Fruit fly (Drosophila melanogaster): ENCODE results near the gene CG5001.

The CG5001 gene

DNA sequence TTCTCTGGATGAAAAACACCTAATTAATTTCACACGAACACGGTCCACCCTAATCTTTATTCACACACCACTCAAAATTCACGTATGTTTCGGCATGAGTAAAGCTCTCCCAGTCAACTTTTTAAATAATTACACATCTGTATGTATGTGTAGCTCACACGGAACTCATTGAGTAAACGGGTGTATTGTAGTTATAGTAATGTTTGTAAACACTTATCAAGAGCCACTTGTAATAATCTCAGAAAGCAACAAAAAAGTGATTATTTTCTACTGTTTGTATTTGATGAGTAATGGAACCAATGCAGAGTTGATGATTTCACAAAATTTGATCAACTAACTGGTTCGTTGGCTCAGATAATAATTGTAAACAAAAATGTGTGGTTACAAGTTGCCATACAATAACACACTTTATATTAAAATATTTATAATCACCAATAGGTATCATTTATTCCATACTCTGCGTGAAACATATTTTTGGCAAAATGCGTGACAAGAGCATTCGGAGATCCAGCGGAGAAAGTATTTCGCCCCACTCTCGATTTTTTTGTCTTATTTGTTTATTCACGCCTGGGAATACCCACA, 32.4 kb downstream of the CG5001 start (continued):
- no peak for TF ChIP-seq CG3407 (GFP tag; optimal IDR thresholded peaks at IDR 0.05)
- TF ChIP-seq CG15073 (GFP tag; optimal IDR thresholded peaks at IDR 0.05): no peak
- peak; percentile 28; the same call in 1 of the 2 replicates for TF ChIP-seq lmd (GFP tag; IDR thresholded peaks at IDR 0.05)
- TF ChIP-seq CG13894 (tag; optimal IDR thresholded peaks at IDR 0.05): no peak
- TF ChIP-seq Jarid2 (GFP tag; optimal IDR thresholded peaks at IDR 0.05): no peak
- no peak for TF ChIP-seq CG18764 (GFP tag; optimal IDR thresholded peaks at IDR 0.05)
- TF ChIP-seq D (optimal IDR thresholded peaks at IDR 0.05): no peak
- TF ChIP-seq D (GFP tag; optimal IDR thresholded peaks at IDR 0.05): no peak
- TF ChIP-seq Blimp-1 (GFP tag; optimal IDR thresholded peaks at IDR 0.05): no peak
- TF ChIP-seq CG3995 (GFP tag; optimal IDR thresholded peaks at IDR 0.05): no peak
- no peak for TF ChIP-seq Antp (GFP tag; optimal IDR thresholded peaks at IDR 0.05)
- no peak for TF ChIP-seq prd (optimal IDR thresholded peaks at IDR 0.05)
- no peak for TF ChIP-seq prd (GFP tag; IDR thresholded peaks at IDR 0.05)
- TF ChIP-seq CG31388 (GFP tag; optimal IDR thresholded peaks at IDR 0.05): no peak
- no peak for TF ChIP-seq CG15479 (GFP tag; optimal IDR thresholded peaks at IDR 0.05)
- no peak for TF ChIP-seq grau (tag; optimal IDR thresholded peaks at IDR 0.05)
- TF ChIP-seq tgo (GFP tag; IDR thresholded peaks at IDR 0.05): peak; percentile 24; the same call in 1 of the 3 replicates
- TF ChIP-seq fd64A (GFP tag; optimal IDR thresholded peaks at IDR 0.05): no peak
- TF ChIP-seq ash1 (GFP tag; optimal IDR thresholded peaks at IDR 0.05): no peak
- no peak for TF ChIP-seq Usf (GFP tag; optimal IDR thresholded peaks at IDR 0.05)
- TF ChIP-seq esg (GFP tag; conservative IDR thresholded peaks at IDR 0.05): no peak; the same call in 1 of the 2 replicates
- TF ChIP-seq CG8924 (tag; optimal IDR thresholded peaks at IDR 0.05): peak; percentile 38
- TF ChIP-seq CG11560 (tag; IDR thresholded peaks at IDR 0.05): no peak
- TF ChIP-seq CG15514 (GFP tag; optimal IDR thresholded peaks at IDR 0.05): no peak
- no peak for TF ChIP-seq CG10543 (GFP tag; optimal IDR thresholded peaks at IDR 0.05)
- no peak for TF ChIP-seq Deaf1 (tag; optimal IDR thresholded peaks at IDR 0.05)
- no peak for TF ChIP-seq CG1647 (GFP tag; optimal IDR thresholded peaks at IDR 0.05)
- no peak for TF ChIP-seq Fer3 (tag; optimal IDR thresholded peaks at IDR 0.05)
- peak; percentile 40; the same call in 1 of the 2 replicates for TF ChIP-seq CG14014 (GFP tag; IDR thresholded peaks at IDR 0.05)
- no peak for TF ChIP-seq CG7786 (GFP tag; optimal IDR thresholded peaks at IDR 0.05)
- TF ChIP-seq Dll (GFP tag; IDR thresholded peaks at IDR 0.05; ENCODE audit: partially characterized antibody): no peak
- TF ChIP-seq CG17612 (GFP tag; IDR thresholded peaks at IDR 0.05): no peak
- no peak for TF ChIP-seq Lpt (GFP tag; optimal IDR thresholded peaks at IDR 0.05)
- TF ChIP-seq bigmax (GFP tag; optimal IDR thresholded peaks at IDR 0.05): no peak
- TF ChIP-seq Hey (tag; optimal IDR thresholded peaks at IDR 0.05): no peak
- TF ChIP-seq sob (GFP tag; IDR thresholded peaks at IDR 0.05): no peak
- TF ChIP-seq wek (GFP tag; optimal IDR thresholded peaks at IDR 0.05): no peak
- no peak for TF ChIP-seq corto (GFP tag; optimal IDR thresholded peaks at IDR 0.05)
- no peak for TF ChIP-seq Lhr (GFP tag; optimal IDR thresholded peaks at IDR 0.05)
- no peak for TF ChIP-seq Trl (optimal IDR thresholded peaks at IDR 0.05)
- no peak for TF ChIP-seq Trl (GFP tag; optimal IDR thresholded peaks at IDR 0.05)
- no peak for TF ChIP-seq Ada2b (GFP tag; IDR thresholded peaks at IDR 0.05)
- TF ChIP-seq bbx (GFP tag; IDR thresholded peaks at IDR 0.05; ENCODE audit: partially characterized antibody): no peak
- TF ChIP-seq jigr1 (GFP tag; IDR thresholded peaks at IDR 0.05): no peak
- TF ChIP-seq Hr51 (GFP tag; optimal IDR thresholded peaks at IDR 0.05): no peak
- TF ChIP-seq amos (GFP tag; IDR thresholded peaks at IDR 0.05; ENCODE audit: partially characterized antibody): no peak
- no peak for TF ChIP-seq jumu (GFP tag; optimal IDR thresholded peaks at IDR 0.05)
- TF ChIP-seq CG2889 (GFP tag; IDR thresholded peaks at IDR 0.05): no peak
- TF ChIP-seq ATbp (GFP tag; optimal IDR thresholded peaks at IDR 0.05): peak; percentile 61
- TF ChIP-seq Dad (GFP tag; optimal IDR thresholded peaks at IDR 0.05): no peak
- peak; percentile 65 for TF ChIP-seq CG2120 (GFP tag; optimal IDR thresholded peaks at IDR 0.05)

Data from whole organism, embryonic.